Worm (Caenorhabditis elegans) whole organism, L4/young adult: ENCODE results near the gene elo-9.

Source experiments
- W03F9.2 ChIP-seq: fragments of 150-350 bp; optimal IDR thresholded peaks from 2 replicates; lab custom pipeline; 2014; ENCODE audit warnings: missing biosample characterization, missing genetic modification characterization
- dao-5 ChIP-seq: sonication (generic microtip); optimal IDR thresholded peaks from 2 replicates; lab custom pipeline; 2016; ENCODE audit warnings: missing genotype, missing genetic modification characterization, moderate library complexity, missing compliant biosample characterization
- him-1 ChIP-seq: sonication (generic microtip); optimal IDR thresholded peaks from 2 replicates; lab custom pipeline; 2016; ENCODE audit warnings: missing genotype, missing genetic modification reagents, missing genetic modification characterization, missing compliant biosample characterization

DNA sequence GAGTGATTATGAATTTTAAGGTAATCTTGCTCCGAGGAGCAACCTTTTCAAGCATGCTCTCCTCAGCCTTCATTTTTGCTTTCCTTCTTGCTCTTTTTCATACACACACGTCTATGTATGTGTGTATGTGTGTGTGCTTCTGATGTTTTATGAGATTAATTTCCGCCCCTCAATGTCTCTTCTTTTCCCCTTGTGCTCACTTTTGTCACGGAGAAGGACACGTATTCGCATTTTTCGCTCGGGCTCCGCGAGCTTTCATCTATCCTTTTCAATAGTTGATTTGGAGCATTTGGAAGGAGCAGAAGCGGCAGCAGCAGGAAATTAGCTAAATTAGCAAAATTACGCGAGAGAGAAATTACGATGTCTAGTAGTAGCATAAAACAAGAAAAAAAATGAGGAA is 23.6 kb downstream of the elo-9 start:
- TF ChIP-seq him-1 (tag; lab: Kevin White, UChicago) (no peak), W03F9.2 (tag; lab: Kevin White, UChicago) (no peak), dao-5 (tag; lab: Kevin White, UChicago) (no peak)
